Worm (Caenorhabditis elegans) whole organism, early embryonic: ENCODE data around the gene F26F12.2.

Experiments used
- B0310.2 ChIP-seq: sonication (generic microtip); optimal IDR thresholded peaks from 2 replicates; lab custom pipeline; 2016; ENCODE audit warnings: mild to moderate bottlenecking, missing genetic modification characterization, missing compliant biosample characterization
- F13C5.2 ChIP-seq: sonication (generic microtip); optimal IDR thresholded peaks from 2 replicates; lab custom pipeline; 2017; ENCODE audit warnings: mild to moderate bottlenecking, missing genetic modification characterization, inconsistent platforms, missing compliant biosample characterization
- aly-1 ChIP-seq: sonication (generic microtip); optimal IDR thresholded peaks from 2 replicates; lab custom pipeline; 2016; ENCODE audit warnings: missing genetic modification characterization, missing compliant biosample characterization
- ama-1 ChIP-seq: fragments of 150-350 bp; optimal IDR thresholded peaks from 2 replicates; lab custom pipeline; 2014
- ceh-13 ChIP-seq: fragments of 200-800 bp; sonication (Bioruptor generic); optimal IDR thresholded peaks from 2 replicates; lab custom pipeline; 2018; ENCODE audit warnings: mild to moderate bottlenecking, missing genetic modification characterization, missing compliant biosample characterization
- ceh-36 ChIP-seq: sonication (generic microtip); optimal IDR thresholded peaks from 2 replicates; lab custom pipeline; 2016; ENCODE audit warnings: missing genetic modification characterization, inconsistent platforms, missing compliant biosample characterization
- ets-7 ChIP-seq: sonication (generic microtip); optimal IDR thresholded peaks from 2 replicates; lab custom pipeline; 2016; ENCODE audit warnings: missing genotype, missing genetic modification characterization, missing compliant biosample characterization
- flt-1 ChIP-seq: fragments of 200-800 bp; sonication (Bioruptor generic); IDR thresholded peaks from 2 replicates; pipeline ENCODE4 v1.3.6; 2022; ENCODE audit warnings: missing genetic modification characterization, missing compliant biosample characterization
- hmbx-1 ChIP-seq: sonication (generic microtip); optimal IDR thresholded peaks from 2 replicates; lab custom pipeline; 2016; ENCODE audit warnings: mild to moderate bottlenecking, missing genetic modification characterization, missing compliant biosample characterization
- hmg-4 ChIP-seq: fragments of 200-800 bp; sonication (Bioruptor generic); optimal IDR thresholded peaks from 2 replicates; lab custom pipeline; 2018; ENCODE audit warnings: mild to moderate bottlenecking, missing genetic modification characterization, missing compliant biosample characterization
- hnd-1 ChIP-seq: sonication (generic microtip); optimal IDR thresholded peaks from 2 replicates; lab custom pipeline; 2016; ENCODE audit warnings: missing genetic modification characterization, missing compliant biosample characterization
- pes-1 ChIP-seq: fragments of 200-800 bp; sonication (Bioruptor generic); IDR thresholded peaks from 2 replicates; pipeline ENCODE4 v1.3.6; 2022; ENCODE audit warnings: missing genetic modification reagents, missing genetic modification characterization, missing compliant biosample characterization
- scrt-1 ChIP-seq: fragments of 200-800 bp; sonication (Bioruptor generic); IDR thresholded peaks from 2 replicates; pipeline ENCODE4 v1.3.6; 2022; ENCODE audit warnings: missing genetic modification characterization, missing compliant biosample characterization
- sea-1 ChIP-seq: fragments of 200-800 bp; sonication (Bioruptor generic); conservative IDR thresholded peaks from 2 replicates; pipeline ENCODE4 v1.3.6; 2022; ENCODE audit warnings: missing genetic modification characterization, missing compliant biosample characterization
- tbx-11 ChIP-seq: fragments of 200-800 bp; sonication (Bioruptor generic); IDR thresholded peaks from 2 replicates; pipeline ENCODE4 v1.3.6; 2022; ENCODE audit warnings: missing genetic modification characterization, missing compliant biosample characterization
- tbx-37 ChIP-seq: fragments of 200-800 bp; sonication (Bioruptor generic); conservative IDR thresholded peaks from 2 replicates; pipeline ENCODE4 v1.3.6; 2022; ENCODE audit warnings: missing genetic modification reagents, missing genetic modification characterization, missing compliant biosample characterization
- tra-4 ChIP-seq: sonication (generic microtip); optimal IDR thresholded peaks from 2 replicates; lab custom pipeline; 2017; ENCODE audit warnings: missing genetic modification characterization, missing compliant biosample characterization

Gene F26F12.2

ce11 chrV:5869227-5869626, 30.8 kb upstream of the F26F12.2 start, which contains the start of gene F26F12.4:
TSS of gene F26F12.4 (minus strand) at chrV:5869327.
- no peak for TF ChIP-seq sea-1 (GFP tag; lab: Robert Waterston, UW)
- no peak for TF ChIP-seq aly-1 (tag; lab: Kevin White, UChicago)
- TF ChIP-seq hmg-4 (GFP tag; lab: Kevin White, UChicago): no peak
- TF ChIP-seq scrt-1 (GFP tag; lab: Robert Waterston, UW): no peak
- no peak for TF ChIP-seq tra-4 (tag; lab: Kevin White, UChicago)
- TF ChIP-seq hnd-1 (tag; lab: Kevin White, UChicago): no peak
- no peak for TF ChIP-seq tbx-37 (GFP tag; lab: Robert Waterston, UW)
- TF ChIP-seq ceh-36 (tag; lab: Kevin White, UChicago): no peak
- no peak for TF ChIP-seq B0310.2
- no peak for TF ChIP-seq ceh-13

DNA sequence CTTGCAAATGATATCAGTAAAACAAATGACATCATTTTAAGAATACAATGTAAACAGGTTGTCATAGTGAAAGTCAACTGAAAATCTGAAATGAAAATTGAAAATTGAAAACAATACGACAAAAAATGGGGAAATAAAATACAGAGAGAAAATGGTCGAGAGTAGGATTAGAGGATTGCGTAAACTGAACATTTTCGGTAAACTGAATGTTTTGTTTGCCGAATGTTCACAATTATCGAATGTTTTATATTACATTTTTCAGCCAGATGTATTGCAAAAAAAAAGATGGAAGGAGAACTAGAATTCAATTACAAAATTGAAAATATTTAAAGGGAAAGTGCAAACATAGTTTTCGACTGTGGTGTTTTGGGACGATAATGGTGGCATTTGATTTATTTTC, 26.7 kb upstream of the F26F12.2 start, which contains the start of gene F26F12.5:
F26F12.5 (minus strand) TSS at position 101 of the 400 bp plus-strand sequence.
- TF ChIP-seq hmg-4 (GFP tag; lab: Kevin White, UChicago) (no peak), hmbx-1 (tag; lab: Kevin White, UChicago) (no peak), sea-1 (GFP tag; lab: Robert Waterston, UW) (no peak), B0310.2 (no peak), ets-7 (tag; lab: Kevin White, UChicago) (no peak), pes-1 (GFP tag; lab: Robert Waterston, UW) (no peak), hnd-1 (tag; lab: Kevin White, UChicago) (no peak), tbx-37 (GFP tag; lab: Robert Waterston, UW) (no peak), aly-1 (tag; lab: Kevin White, UChicago) (no peak), F13C5.2 (tag; lab: Kevin White, UChicago) (no peak), ceh-13 (no peak), ceh-36 (tag; lab: Kevin White, UChicago) (no peak), scrt-1 (GFP tag; lab: Robert Waterston, UW) (no peak), tbx-11 (no peak), ama-1 (lab: Kevin White, UChicago) (no peak), tra-4 (tag; lab: Kevin White, UChicago) (no peak), flt-1 (GFP tag; lab: Robert Waterston, UW) (no peak)

DNA sequence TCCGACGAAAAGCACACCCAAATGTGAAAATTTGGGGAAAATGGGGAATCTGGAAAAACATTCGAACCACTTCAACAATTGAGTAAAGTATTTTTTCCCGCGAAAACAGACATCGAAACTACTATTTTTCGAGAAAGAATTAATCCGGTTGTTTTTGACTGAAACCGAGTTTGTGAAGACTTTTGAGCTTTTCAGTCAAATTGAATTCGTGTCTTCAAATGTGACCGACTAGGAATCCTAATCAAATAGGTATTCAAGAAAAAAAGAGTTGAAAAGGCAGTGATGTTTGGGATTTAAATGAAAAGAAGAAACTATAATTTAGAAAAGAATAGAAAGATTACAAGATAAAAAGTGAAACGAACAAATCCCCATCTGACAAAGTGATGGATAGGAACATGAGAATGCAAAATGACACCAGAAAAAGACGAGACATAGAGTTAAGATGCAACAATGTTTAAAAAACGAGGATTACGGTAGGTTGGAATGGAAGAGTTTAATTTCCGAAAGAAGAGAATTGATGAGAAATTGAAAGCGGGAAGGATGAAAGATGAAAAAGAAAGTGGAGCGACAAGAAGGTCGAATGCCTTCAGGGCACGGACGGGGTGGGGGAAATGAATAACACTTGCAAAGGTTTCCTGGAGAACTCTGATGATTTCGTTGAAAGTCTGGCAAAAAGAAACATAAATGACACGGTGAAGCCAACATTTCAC, 24.2 kb upstream of the F26F12.2 start, which contains the start of gene F26F12.8:
F26F12.8 (minus strand) TSS at position 51 of the 710 bp plus-strand sequence.
- TF ChIP-seq sea-1 (GFP tag; lab: Robert Waterston, UW) (no peak), hnd-1 (tag; lab: Kevin White, UChicago) (no peak), aly-1 (tag; lab: Kevin White, UChicago) (no peak), F13C5.2 (tag; lab: Kevin White, UChicago) (no peak), tbx-11 (no peak), ceh-36 (tag; lab: Kevin White, UChicago) (no peak), tra-4 (tag; lab: Kevin White, UChicago) (no peak)

DNA sequence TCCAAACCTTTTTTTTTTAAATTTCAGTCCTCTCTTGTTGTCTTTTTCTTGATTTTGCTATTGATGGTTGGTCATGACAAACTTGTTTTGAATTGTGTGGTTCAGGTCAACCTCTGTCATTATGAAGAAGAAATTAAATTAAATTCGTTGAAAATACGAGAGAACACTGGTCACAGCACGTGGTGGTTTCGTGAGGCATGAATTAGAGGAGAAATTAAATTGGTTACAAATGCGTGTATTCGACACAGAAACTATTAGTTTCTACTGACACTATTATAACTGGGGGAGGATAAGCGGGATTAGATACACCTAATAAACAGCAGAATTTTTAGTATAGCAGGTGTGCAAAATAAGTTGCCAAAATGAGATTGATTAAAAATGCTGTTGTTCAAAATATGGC, 13.7 kb upstream of the F26F12.2 start:
- TF ChIP-seq hnd-1 (tag; lab: Kevin White, UChicago) (no peak), sea-1 (GFP tag; lab: Robert Waterston, UW) (no peak), tra-4 (tag; lab: Kevin White, UChicago) (no peak), tbx-11 (no peak), hmbx-1 (tag; lab: Kevin White, UChicago) (no peak), ceh-13 (no peak), B0310.2 (no peak), flt-1 (GFP tag; lab: Robert Waterston, UW) (no peak), ceh-36 (tag; lab: Kevin White, UChicago) (no peak), scrt-1 (GFP tag; lab: Robert Waterston, UW) (no peak), pes-1 (GFP tag; lab: Robert Waterston, UW) (no peak), hmg-4 (GFP tag; lab: Kevin White, UChicago) (no peak), aly-1 (tag; lab: Kevin White, UChicago) (no peak), F13C5.2 (tag; lab: Kevin White, UChicago) (no peak), ama-1 (lab: Kevin White, UChicago) (no peak), tbx-37 (GFP tag; lab: Robert Waterston, UW) (no peak), ets-7 (tag; lab: Kevin White, UChicago) (no peak)

- no peak for TF ChIP-seq hmg-4 (GFP tag; lab: Kevin White, UChicago)
These were observed 13.2 kb upstream of the F26F12.2 start for ce11 chrV:5851631-5852030.

- TF ChIP-seq pes-1 (GFP tag; lab: Robert Waterston, UW): no peak
- no peak for TF ChIP-seq aly-1 (tag; lab: Kevin White, UChicago)
These were observed 12.3 kb upstream of the F26F12.2 start for ce11 chrV:5850671-5851070.

DNA sequence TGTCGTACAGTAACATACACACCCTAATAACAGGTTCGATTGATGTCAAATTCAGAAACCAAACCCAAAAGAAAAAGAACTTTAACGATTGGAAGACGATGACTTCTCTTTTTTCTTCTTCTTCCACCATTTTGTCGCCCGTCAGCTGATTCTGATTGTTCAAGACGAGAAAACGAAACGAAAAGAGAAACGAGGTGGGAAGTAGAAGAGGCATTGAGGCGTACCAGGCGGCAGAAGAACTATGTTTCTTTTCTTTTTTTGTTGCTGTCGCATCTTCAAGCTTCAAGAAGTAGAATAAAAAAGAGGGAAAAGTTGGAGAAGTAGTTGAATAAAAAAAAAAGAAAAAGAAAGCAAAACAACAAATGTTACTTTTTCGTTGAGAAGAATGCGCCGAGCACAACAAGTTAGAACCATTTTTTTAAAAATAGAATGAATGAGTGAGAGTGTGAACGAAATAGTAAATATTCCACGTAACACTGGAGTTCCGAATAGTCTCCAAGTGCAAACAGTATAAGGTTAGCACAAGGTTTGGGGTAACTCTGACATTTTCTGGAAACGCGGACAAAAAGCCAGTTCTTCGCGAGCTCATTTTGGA, 9.7 kb upstream of the F26F12.2 start:
- TF ChIP-seq ceh-36 (tag; lab: Kevin White, UChicago): no peak
- TF ChIP-seq hmg-4 (GFP tag; lab: Kevin White, UChicago): no peak
- TF ChIP-seq ceh-13: no peak
- no peak for TF ChIP-seq pes-1 (GFP tag; lab: Robert Waterston, UW)
- no peak for TF ChIP-seq B0310.2
- TF ChIP-seq hmbx-1 (tag; lab: Kevin White, UChicago): no peak
- TF ChIP-seq hnd-1 (tag; lab: Kevin White, UChicago): no peak
- TF ChIP-seq flt-1 (GFP tag; lab: Robert Waterston, UW): no peak
- no peak for TF ChIP-seq tra-4 (tag; lab: Kevin White, UChicago)
- TF ChIP-seq ama-1 (lab: Kevin White, UChicago): no peak
- no peak for TF ChIP-seq tbx-11
- TF ChIP-seq scrt-1 (GFP tag; lab: Robert Waterston, UW): no peak
- TF ChIP-seq ets-7 (tag; lab: Kevin White, UChicago): no peak
